Worm (Caenorhabditis elegans) whole organism, L4 larva: ENCODE data around the gene sap-49.
A peak's percentile ranks its signal among the peaks of the same experiment; 100 is the strongest.

Experiments used
- aly-2 ChIP-seq: sonication (generic microtip); optimal IDR thresholded peaks from 2 replicates; lab custom pipeline; 2018; ENCODE audit warnings: missing biosample characterization, missing genetic modification characterization
- egl-27 ChIP-seq: sonication (generic microtip); optimal IDR thresholded peaks from 3 replicates; lab custom pipeline; 2017; ENCODE audit warnings: missing biosample characterization, missing genetic modification reagents, missing genetic modification characterization
- skn-1 ChIP-seq: fragments of 150-350 bp; optimal IDR thresholded peaks from 2 replicates; lab custom pipeline; 2014; ENCODE audit warnings: missing biosample characterization, missing genetic modification characterization
- snpc-4 ChIP-seq: fragments of 150-350 bp; optimal IDR thresholded peaks from 2 replicates; lab custom pipeline; 2014; ENCODE audit warnings: missing biosample characterization, missing genetic modification characterization
- unc-62 ChIP-seq, 3 experiments: fragments of 150-350 bp in 1 of 3; sonication (generic microtip); optimal IDR thresholded peaks in 2 of 3; peaks in 1 of 3; 1 replicate in 1 of 3; 2 replicates in 2 of 3; lab custom pipeline; 2014 to 2017; ENCODE audit warnings: missing biosample characterization in 3 of 3, missing genetic modification characterization in 3 of 3, missing genetic modification reagents in 3 of 3, missing genotype in 1 of 3
- zip-11 ChIP-seq: fragments of 200-800 bp; sonication (Bioruptor generic); IDR thresholded peaks from 2 replicates; pipeline ENCODE4 v1.3.6; 2022; ENCODE audit warnings: missing genetic modification characterization, missing compliant biosample characterization

DNA sequence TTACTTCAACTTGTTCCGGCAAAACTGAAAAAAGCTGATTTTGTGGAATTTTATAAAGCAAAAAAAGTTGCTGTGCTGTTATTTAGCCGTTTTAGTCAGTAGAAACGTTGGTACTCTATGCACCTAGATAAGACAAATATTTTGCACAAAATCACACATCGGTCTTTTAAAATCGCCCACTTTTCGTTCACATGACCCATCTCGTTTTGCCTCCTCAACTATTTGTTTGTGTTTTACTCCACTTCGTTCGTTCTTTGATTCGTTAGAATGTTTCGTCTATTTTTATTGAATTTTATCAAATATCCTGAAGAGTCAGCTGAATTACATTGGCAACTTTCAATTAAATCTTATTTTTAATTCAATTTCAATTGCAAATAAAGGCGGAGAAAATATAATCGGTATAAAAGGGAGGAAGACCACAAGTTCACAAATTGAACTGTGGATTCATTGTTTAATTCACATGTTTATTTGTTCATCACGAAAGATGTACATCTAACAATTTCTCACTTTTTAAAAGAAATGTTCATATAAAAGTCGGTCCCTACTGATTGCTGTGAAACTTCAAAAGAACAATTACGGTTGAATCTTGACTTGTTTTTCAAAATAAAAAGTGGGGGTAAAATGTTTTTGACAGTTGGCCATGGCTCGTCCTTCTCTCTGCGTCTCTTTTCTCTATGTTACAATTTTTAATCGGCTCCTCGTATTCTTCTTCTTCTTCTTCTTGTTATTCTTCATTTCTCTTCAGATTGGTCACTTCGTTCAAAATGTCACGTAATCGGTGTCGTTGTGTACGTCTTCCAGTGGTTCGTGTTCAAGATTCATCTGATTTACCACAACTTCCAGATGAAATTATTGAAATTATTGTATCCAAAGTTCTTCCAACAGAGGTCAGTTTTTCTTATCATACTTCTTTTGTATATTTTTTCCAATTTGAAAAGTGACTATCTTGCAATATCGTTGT lies 23.2 kb downstream of the sap-49 start, which contains the start of gene DH11.2:
- no peak for TF ChIP-seq skn-1
- TF ChIP-seq unc-62 (GFP tag; optimal IDR thresholded peaks at IDR 0.05 in 1 of 2; lab: Kevin White, UChicago), result peak in 1 of 2 experiments; percentile 96
- no peak for TF ChIP-seq unc-62 (tag; optimal IDR thresholded peaks at IDR 0.05; lab: Kevin White, UChicago)
- TF ChIP-seq egl-27 (tag; lab: Kevin White, UChicago), result no peak
- no peak for TF ChIP-seq aly-2
- TF ChIP-seq snpc-4, result no peak
- TF ChIP-seq zip-11 (GFP tag; lab: Robert Waterston, UW), result no peak
